Fruit fly (Drosophila melanogaster): ENCODE data around the gene CG5114.

dm6 chr3L:14966199-14966858, 16.3 kb upstream of the CG5114 start:
- TF ChIP-seq toy (GFP tag; IDR thresholded peaks at IDR 0.05) (no peak), CG6765 (GFP tag; optimal IDR thresholded peaks at IDR 0.05) (no peak), CG11456 (GFP tag; IDR thresholded peaks at IDR 0.05) (no peak), MESR4 (GFP tag; optimal IDR thresholded peaks at IDR 0.05) (no peak), Oli (tag; optimal IDR thresholded peaks at IDR 0.05) (no peak), pnt (GFP tag; optimal IDR thresholded peaks at IDR 0.05) (no peak), en (GFP tag; optimal IDR thresholded peaks at IDR 0.05) (no peak), ro (GFP tag; IDR thresholded peaks at IDR 0.05) (no peak), Sry-δ (GFP tag; optimal IDR thresholded peaks at IDR 0.05) (no peak), NFAT (GFP tag; IDR thresholded peaks at IDR 0.05) (no peak), Sox100B (GFP tag; optimal IDR thresholded peaks at IDR 0.05) (no peak), scrt (GFP tag; optimal IDR thresholded peaks at IDR 0.05) (no peak), H15 (GFP tag; IDR thresholded peaks at IDR 0.05) (no peak), CG7928 (GFP tag; optimal IDR thresholded peaks at IDR 0.05) (no peak)

All from whole organism, embryonic.